Worm (Caenorhabditis elegans) whole organism, L3 larva: ENCODE measurements around the gene srh-217.

Experiments used
- ama-1 ChIP-seq: fragments of 150-350 bp; optimal IDR thresholded peaks from 2 replicates; lab custom pipeline; 2018
- egl-27 ChIP-seq: sonication (generic microtip); optimal IDR thresholded peaks from 4 replicates; lab custom pipeline; 2017; ENCODE audit warnings: missing biosample characterization, missing genetic modification reagents, missing genetic modification characterization
- fos-1 ChIP-seq: fragments of 150-350 bp; optimal IDR thresholded peaks from 2 replicates; lab custom pipeline; 2014; ENCODE audit warnings: missing biosample characterization, missing genetic modification characterization
- lin-39 ChIP-seq: fragments of 150-350 bp; optimal IDR thresholded peaks from 2 replicates; lab custom pipeline; 2018; ENCODE audit warnings: missing biosample characterization, missing genetic modification reagents, missing genetic modification characterization
- mdl-1 ChIP-seq: fragments of 150-350 bp; optimal IDR thresholded peaks from 2 replicates; lab custom pipeline; 2014; ENCODE audit warnings: missing biosample characterization, missing genetic modification characterization
- nhr-12 ChIP-seq: fragments of 150-350 bp; optimal IDR thresholded peaks from 2 replicates; lab custom pipeline; 2014; ENCODE audit warnings: missing biosample characterization, missing genetic modification characterization
- nhr-237 ChIP-seq: fragments of 150-350 bp; optimal IDR thresholded peaks from 2 replicates; lab custom pipeline; 2014; ENCODE audit warnings: missing biosample characterization, missing genetic modification characterization
- nhr-25 ChIP-seq: sonication (generic microtip); optimal IDR thresholded peaks from 2 replicates; lab custom pipeline; 2017; ENCODE audit warnings: missing biosample characterization, missing genetic modification characterization
- nhr-76 ChIP-seq: fragments of 150-350 bp; sonication (generic microtip); optimal IDR thresholded peaks from 5 replicates; lab custom pipeline; 2014; ENCODE audit warnings: missing biosample characterization, missing genetic modification characterization
- pqm-1 ChIP-seq: fragments of 150-350 bp; optimal IDR thresholded peaks from 2 replicates; lab custom pipeline; 2017; ENCODE audit warnings: missing biosample characterization, missing genetic modification characterization, inconsistent platforms
- skn-1 ChIP-seq: fragments of 150-350 bp; optimal IDR thresholded peaks from 2 replicates; lab custom pipeline; 2014; ENCODE audit warnings: missing biosample characterization, missing genetic modification characterization
- tbx-2 ChIP-seq: sonication (generic microtip); optimal IDR thresholded peaks from 2 replicates; lab custom pipeline; 2016; ENCODE audit warnings: mild to moderate bottlenecking, missing genetic modification characterization, missing compliant biosample characterization
- unc-62 ChIP-seq: fragments of 150-350 bp; sonication (generic microtip); optimal IDR thresholded peaks from 4 replicates; lab custom pipeline; 2014; ENCODE audit warnings: missing biosample characterization, missing genetic modification reagents, missing genetic modification characterization

DNA sequence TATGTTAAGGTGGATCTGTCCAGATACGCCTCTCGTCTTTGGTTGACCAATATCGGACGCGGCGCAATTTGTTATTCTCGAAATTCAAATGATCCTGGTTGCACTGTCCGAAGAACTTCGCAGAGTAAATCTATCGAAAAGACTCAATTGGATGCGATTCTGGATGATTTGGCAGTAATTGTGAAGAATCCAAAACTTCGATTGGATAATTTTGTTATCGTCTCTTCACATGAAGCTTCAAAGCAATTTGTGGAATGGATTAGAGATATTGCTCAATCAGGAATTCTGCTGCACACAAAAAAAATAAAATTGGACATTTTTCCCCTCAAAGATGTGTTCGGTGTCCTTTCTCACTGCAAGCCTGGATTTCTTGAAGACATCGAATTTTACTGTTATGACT, 4.3 kb upstream of the srh-217 start:
- TF ChIP-seq unc-62 (GFP tag; lab: Kevin White, UChicago) (no peak), tbx-2 (tag; lab: Kevin White, UChicago) (no peak), nhr-76 (tag; lab: Kevin White, UChicago) (no peak), fos-1 (tag; lab: Kevin White, UChicago) (no peak), lin-39 (tag; lab: Kevin White, UChicago) (no peak), nhr-12 (tag; lab: Kevin White, UChicago) (no peak), egl-27 (no peak), pqm-1 (tag; lab: Kevin White, UChicago) (no peak), skn-1 (tag; lab: Kevin White, UChicago) (no peak), ama-1 (lab: Kevin White, UChicago) (no peak), nhr-25 (tag; lab: Kevin White, UChicago) (no peak), mdl-1 (tag; lab: Kevin White, UChicago) (no peak), nhr-237 (tag; lab: Kevin White, UChicago) (no peak)
